Worm (Caenorhabditis elegans): ENCODE results near the gene srg-42.

ce11 chrV:11170564-11171329 is 12.9 kb upstream of the srg-42 start:
- TF ChIP-seq flt-1 (GFP tag; IDR thresholded peaks at IDR 0.05) (no peak), tab-1 (GFP tag; IDR thresholded peaks at IDR 0.05) (no peak)

All from whole organism, midembryonic.